Worm (Caenorhabditis elegans): ENCODE results near the gene F21H7.2.

Gene F21H7.2

DNA sequence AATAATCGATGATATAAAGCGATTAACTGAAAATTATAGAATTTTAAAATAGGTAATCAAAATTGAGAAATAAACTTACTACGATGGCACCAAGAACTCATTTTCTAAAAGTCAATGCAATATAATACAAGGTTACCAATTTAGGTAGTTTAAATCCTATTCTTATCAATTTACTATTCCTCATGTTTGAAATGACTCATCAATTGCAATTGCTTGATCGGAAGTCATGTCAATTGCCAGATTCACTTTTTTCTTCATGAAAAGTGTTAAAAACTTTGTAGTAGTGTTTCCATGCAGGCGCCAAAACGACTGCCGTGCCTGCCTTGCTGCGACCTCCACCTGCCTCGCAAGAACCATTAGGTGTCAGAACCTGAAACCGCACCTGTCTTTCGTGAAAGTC is 3.2 kb downstream of the F21H7.2 start, which contains the start of gene F11A5.13:
Gene F11A5.13 (minus strand): TSS at position 101 of the 400 bp plus-strand sequence.
- TF ChIP-seq cog-1 (tag; optimal IDR thresholded peaks at IDR 0.05) (no peak), ref-1 (GFP tag; conservative IDR thresholded peaks at IDR 0.05) (no peak), med-1 (GFP tag; optimal IDR thresholded peaks at IDR 0.05; ENCODE audit: insufficient read depth) (no peak), ztf-29 (GFP tag; IDR thresholded peaks at IDR 0.05) (no peak), klf-2 (GFP tag; conservative IDR thresholded peaks at IDR 0.05) (no peak), ztf-23 (GFP tag; IDR thresholded peaks at IDR 0.05) (no peak), tab-1 (GFP tag; IDR thresholded peaks at IDR 0.05) (no peak), T22C8.4 (GFP tag; IDR thresholded peaks at IDR 0.05) (no peak), flt-1 (GFP tag; IDR thresholded peaks at IDR 0.05) (no peak)

- TF ChIP-seq flt-1 (GFP tag; IDR thresholded peaks at IDR 0.05) (no peak), klf-2 (GFP tag; conservative IDR thresholded peaks at IDR 0.05) (no peak), cog-1 (tag; optimal IDR thresholded peaks at IDR 0.05) (no peak)
Observed at ce11 chrV:16225524-16226116, 4.2 kb downstream of the F21H7.2 start.

DNA sequence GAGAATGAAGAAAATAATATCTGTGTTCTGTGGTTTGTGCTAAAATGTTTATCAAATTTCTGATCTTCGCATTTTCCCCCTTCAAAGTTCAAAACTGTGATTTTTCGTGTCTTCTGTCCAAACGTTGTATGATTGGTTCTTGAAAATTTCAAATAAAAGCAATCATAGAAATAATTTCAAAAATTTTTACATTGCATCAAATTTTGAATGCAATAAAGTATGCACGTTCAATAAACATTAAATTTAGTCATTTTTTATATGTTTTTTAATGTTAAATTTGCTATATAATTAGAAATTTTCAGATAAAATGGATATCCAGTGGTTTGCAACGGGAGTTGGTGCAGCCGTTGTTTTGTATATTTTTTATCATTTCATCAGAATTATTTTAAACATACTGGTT is 5.8 kb downstream of the F21H7.2 start, which contains the start of gene stdh-2:
Gene stdh-2 (plus strand): TSS at position 301 of the 400 bp plus-strand sequence.
- TF ChIP-seq ztf-23 (GFP tag; IDR thresholded peaks at IDR 0.05) (no peak), ref-1 (GFP tag; conservative IDR thresholded peaks at IDR 0.05) (no peak), ztf-29 (GFP tag; IDR thresholded peaks at IDR 0.05) (no peak), tab-1 (GFP tag; IDR thresholded peaks at IDR 0.05) (no peak), med-1 (GFP tag; optimal IDR thresholded peaks at IDR 0.05; ENCODE audit: insufficient read depth) (no peak), flt-1 (GFP tag; IDR thresholded peaks at IDR 0.05) (no peak), klf-2 (GFP tag; conservative IDR thresholded peaks at IDR 0.05) (no peak), T22C8.4 (GFP tag; IDR thresholded peaks at IDR 0.05) (no peak)

DNA sequence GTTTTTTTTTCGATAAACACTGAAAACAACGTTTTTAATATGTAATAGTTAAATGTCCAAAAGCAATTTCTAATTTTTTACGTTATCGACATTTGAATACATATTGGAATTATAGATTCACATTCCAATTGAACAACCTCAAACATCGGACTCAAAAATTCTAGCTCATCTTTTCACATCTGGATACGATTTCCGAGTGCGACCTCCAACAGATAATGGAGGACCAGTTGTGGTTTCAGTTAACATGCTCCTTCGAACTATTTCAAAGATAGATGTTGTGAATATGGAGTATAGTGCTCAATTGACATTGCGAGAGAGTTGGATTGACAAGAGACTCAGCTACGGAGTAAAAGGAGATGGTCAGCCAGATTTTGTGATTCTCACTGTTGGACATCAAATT is 9.8 kb downstream of the F21H7.2 start:
- no peak for TF ChIP-seq klf-2 (GFP tag; conservative IDR thresholded peaks at IDR 0.05)
- TF ChIP-seq flt-1 (GFP tag; IDR thresholded peaks at IDR 0.05): no peak
- TF ChIP-seq ztf-29 (GFP tag; IDR thresholded peaks at IDR 0.05): no peak
- no peak for TF ChIP-seq ztf-23 (GFP tag; IDR thresholded peaks at IDR 0.05)

DNA sequence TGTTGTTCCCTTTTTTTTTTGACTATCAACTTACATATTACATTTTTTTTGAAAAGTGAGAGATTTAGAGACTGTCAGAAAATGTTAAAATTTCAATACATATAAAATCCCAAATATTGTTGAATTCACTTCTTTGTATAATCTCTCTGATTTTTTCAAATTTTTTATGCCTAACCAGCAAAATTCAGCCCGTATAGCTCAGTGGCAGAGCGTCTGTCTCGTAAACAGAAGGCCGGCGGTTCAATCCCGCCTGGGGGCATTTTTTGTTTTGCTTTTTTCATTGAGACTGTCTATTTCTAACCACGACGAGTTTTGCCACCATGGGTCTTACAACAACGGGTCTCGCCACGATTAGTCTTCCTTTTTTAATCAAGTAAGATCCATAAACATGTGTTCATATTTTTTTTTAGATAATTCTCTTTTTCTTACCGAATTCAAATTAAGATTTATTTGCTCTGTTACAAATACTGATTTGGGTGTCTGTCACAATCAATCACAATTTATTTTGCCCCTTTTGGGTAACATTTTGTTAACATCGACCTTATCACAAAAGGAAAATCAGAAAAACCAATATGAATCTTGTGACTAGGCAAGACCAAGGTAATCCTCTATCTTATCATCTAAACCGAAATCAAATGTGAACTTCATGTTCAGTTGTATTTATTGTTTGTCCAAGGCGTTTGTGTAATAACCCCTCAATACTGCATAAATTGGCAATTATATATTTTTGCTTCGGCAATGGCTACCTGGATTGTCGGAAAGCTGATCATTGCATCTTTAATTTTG is 10.6 kb downstream of the F21H7.2 start, which contains the start of gene glc-1:
Gene glc-1 (plus strand): TSS at position 663 of the 786 bp plus-strand sequence.
- TF ChIP-seq cog-1 (tag; optimal IDR thresholded peaks at IDR 0.05): no peak
- no peak for TF ChIP-seq flt-1 (GFP tag; IDR thresholded peaks at IDR 0.05)

ce11 chrV:16218522-16218921 is 11.3 kb downstream of the F21H7.2 start, which contains the start of gene F11A5.15:
Gene F11A5.15, minus strand, starts transcription at chrV:16218622.
- no peak for TF ChIP-seq T22C8.4 (GFP tag; IDR thresholded peaks at IDR 0.05)
- TF ChIP-seq tab-1 (GFP tag; IDR thresholded peaks at IDR 0.05): no peak
- TF ChIP-seq klf-2 (GFP tag; conservative IDR thresholded peaks at IDR 0.05): no peak
- no peak for TF ChIP-seq flt-1 (GFP tag; IDR thresholded peaks at IDR 0.05)
- no peak for TF ChIP-seq ref-1 (GFP tag; conservative IDR thresholded peaks at IDR 0.05)
- no peak for TF ChIP-seq ztf-29 (GFP tag; IDR thresholded peaks at IDR 0.05)
- no peak for TF ChIP-seq cog-1 (tag; optimal IDR thresholded peaks at IDR 0.05)
- TF ChIP-seq ztf-23 (GFP tag; IDR thresholded peaks at IDR 0.05): no peak
- TF ChIP-seq med-1 (GFP tag; optimal IDR thresholded peaks at IDR 0.05; ENCODE audit: insufficient read depth): no peak

DNA sequence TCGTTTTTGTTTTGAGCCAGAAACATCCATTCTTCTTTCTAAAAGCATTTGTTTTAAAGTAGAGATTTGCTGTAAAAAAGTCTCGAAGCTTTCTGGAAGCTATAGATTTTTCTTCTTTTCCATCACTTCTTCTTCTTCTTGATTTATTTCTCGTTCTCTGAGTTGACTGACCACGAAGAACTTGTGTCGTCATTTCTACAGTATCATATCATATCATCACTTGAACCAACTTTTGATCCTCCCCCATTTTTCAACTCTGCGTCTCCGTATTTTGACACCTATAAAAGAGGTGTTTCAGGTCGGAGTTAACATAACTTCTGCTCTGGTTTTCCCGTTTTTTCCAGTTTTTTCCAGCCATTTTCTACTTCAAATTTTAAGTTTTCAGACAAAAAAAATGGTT is 15.3 kb downstream of the F21H7.2 start, which contains the start of gene F11A5.9:
Gene F11A5.9 (plus strand): TSS at position 386 of the 400 bp plus-strand sequence.
- no peak for TF ChIP-seq ztf-23 (GFP tag; IDR thresholded peaks at IDR 0.05)
- TF ChIP-seq T22C8.4 (GFP tag; IDR thresholded peaks at IDR 0.05): no peak
- TF ChIP-seq klf-2 (GFP tag; conservative IDR thresholded peaks at IDR 0.05): no peak
- no peak for TF ChIP-seq flt-1 (GFP tag; IDR thresholded peaks at IDR 0.05)
- TF ChIP-seq ref-1 (GFP tag; conservative IDR thresholded peaks at IDR 0.05): no peak
- TF ChIP-seq ztf-29 (GFP tag; IDR thresholded peaks at IDR 0.05): no peak
- TF ChIP-seq tab-1 (GFP tag; IDR thresholded peaks at IDR 0.05): no peak
- TF ChIP-seq med-1 (GFP tag; optimal IDR thresholded peaks at IDR 0.05; ENCODE audit: insufficient read depth): no peak
- TF ChIP-seq cog-1 (tag; optimal IDR thresholded peaks at IDR 0.05): no peak

DNA sequence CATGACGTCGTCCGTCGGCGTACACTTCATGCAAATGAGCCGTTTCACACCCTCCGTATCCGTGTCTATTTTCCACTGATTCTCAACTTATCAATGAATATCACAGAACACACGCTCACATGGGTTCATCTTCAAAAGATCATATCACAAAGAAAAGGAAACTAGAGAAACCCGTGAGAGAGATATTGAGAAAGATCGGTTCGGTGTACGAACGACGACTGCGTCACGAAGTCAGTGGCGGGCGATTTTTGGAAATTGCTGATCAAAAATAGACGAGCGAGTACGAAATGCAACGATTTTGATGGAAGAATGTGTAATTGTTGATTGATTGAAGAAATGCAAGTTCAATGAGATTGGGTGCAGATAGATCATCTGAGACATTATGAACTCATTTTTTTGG is 16.5 kb downstream of the F21H7.2 start:
- no peak for TF ChIP-seq klf-2 (GFP tag; conservative IDR thresholded peaks at IDR 0.05)
- no peak for TF ChIP-seq T22C8.4 (GFP tag; IDR thresholded peaks at IDR 0.05)
- no peak for TF ChIP-seq med-1 (GFP tag; optimal IDR thresholded peaks at IDR 0.05; ENCODE audit: insufficient read depth)
- no peak for TF ChIP-seq cog-1 (tag; optimal IDR thresholded peaks at IDR 0.05)
- TF ChIP-seq flt-1 (GFP tag; IDR thresholded peaks at IDR 0.05): no peak
- no peak for TF ChIP-seq ztf-29 (GFP tag; IDR thresholded peaks at IDR 0.05)
- no peak for TF ChIP-seq ref-1 (GFP tag; conservative IDR thresholded peaks at IDR 0.05)
- no peak for TF ChIP-seq tab-1 (GFP tag; IDR thresholded peaks at IDR 0.05)
- TF ChIP-seq ztf-23 (GFP tag; IDR thresholded peaks at IDR 0.05): no peak

ce11 chrV:16211713-16212112 is 18.1 kb downstream of the F21H7.2 start:
- TF ChIP-seq ztf-23 (GFP tag; IDR thresholded peaks at IDR 0.05) (no peak), flt-1 (GFP tag; IDR thresholded peaks at IDR 0.05) (no peak), med-1 (GFP tag; optimal IDR thresholded peaks at IDR 0.05; ENCODE audit: insufficient read depth) (no peak), T22C8.4 (GFP tag; IDR thresholded peaks at IDR 0.05) (no peak), ztf-29 (GFP tag; IDR thresholded peaks at IDR 0.05) (no peak), tab-1 (GFP tag; IDR thresholded peaks at IDR 0.05) (no peak), cog-1 (tag; optimal IDR thresholded peaks at IDR 0.05) (no peak), ref-1 (GFP tag; conservative IDR thresholded peaks at IDR 0.05) (no peak), klf-2 (GFP tag; conservative IDR thresholded peaks at IDR 0.05) (no peak)
